Worm (Caenorhabditis elegans) whole organism, L4 larva: ENCODE data around the gene srm-2.

Source experiments
- D1046.2 ChIP-seq: fragments of 200-800 bp; sonication (Bioruptor generic); IDR thresholded peaks from 2 replicates; pipeline ENCODE4 v1.3.6; 2022; ENCODE audit warnings: missing genetic modification characterization, missing compliant biosample characterization
- F44E2.7 ChIP-seq: fragments of 200-800 bp; sonication (Bioruptor generic); IDR thresholded peaks from 2 replicates; pipeline ENCODE4 v2.1.2; 2022; ENCODE audit warnings: missing genetic modification characterization, missing compliant biosample characterization
- F49E8.2 ChIP-seq: sonication (generic microtip); optimal IDR thresholded peaks from 2 replicates; lab custom pipeline; 2016; ENCODE audit warnings: missing compliant biosample characterization, mild to moderate bottlenecking, missing genetic modification characterization, borderline replicate concordance
- T20F7.1 ChIP-seq: fragments of 200-800 bp; sonication (Bioruptor generic); optimal IDR thresholded peaks from 2 replicates; lab custom pipeline; 2018; ENCODE audit warnings: mild to moderate bottlenecking, missing genetic modification characterization, missing compliant biosample characterization
- Y5F2A.4 ChIP-seq: fragments of 200-800 bp; sonication (Bioruptor generic); optimal IDR thresholded peaks from 2 replicates; lab custom pipeline; 2018; ENCODE audit warnings: mild to moderate bottlenecking, missing genetic modification characterization, missing compliant biosample characterization
- aha-1 ChIP-seq: fragments of 150-350 bp; peaks from one replicate; lab custom pipeline; 2014; ENCODE audit warnings: missing biosample characterization, missing genetic modification characterization
- arid-1 ChIP-seq: fragments of 200-800 bp; sonication (Bioruptor generic); conservative IDR thresholded peaks from 2 replicates; pipeline ENCODE4 v1.3.6; 2022; ENCODE audit warnings: missing genetic modification reagents, missing genetic modification characterization, missing compliant biosample characterization
- attf-4 ChIP-seq: sonication (generic microtip); optimal IDR thresholded peaks from 3 replicates; lab custom pipeline; 2017; ENCODE audit warnings: missing biosample characterization, missing genetic modification characterization
- ceh-44 ChIP-seq: fragments of 200-800 bp; sonication (Bioruptor generic); IDR thresholded peaks from 2 replicates; pipeline ENCODE4 v1.3.6; 2022; ENCODE audit warnings: missing genetic modification reagents, missing genetic modification characterization, missing compliant biosample characterization
- ceh-82 ChIP-seq: sonication (generic microtip); optimal IDR thresholded peaks from 2 replicates; lab custom pipeline; 2017; ENCODE audit warnings: missing biosample characterization, missing genetic modification characterization
- ces-1 ChIP-seq: fragments of 150-350 bp; sonication (generic microtip); optimal IDR thresholded peaks from 4 replicates; lab custom pipeline; 2014; ENCODE audit warnings: missing biosample characterization, missing genetic modification reagents, missing genetic modification characterization
- ctbp-1 ChIP-seq: fragments of 200-800 bp; sonication (Bioruptor generic); IDR thresholded peaks from 2 replicates; pipeline ENCODE4 v1.3.6; 2022; ENCODE audit warnings: missing genetic modification reagents, missing genetic modification characterization, missing compliant biosample characterization
- daf-19 ChIP-seq: fragments of 200-800 bp; sonication (Bioruptor generic); conservative IDR thresholded peaks from 2 replicates; pipeline ENCODE4 v1.3.6; 2022; ENCODE audit warnings: missing genetic modification characterization, missing compliant biosample characterization
- dpl-1 ChIP-seq: fragments of 150-350 bp; optimal IDR thresholded peaks from 2 replicates; lab custom pipeline; 2014; ENCODE audit warnings: missing biosample characterization, missing genetic modification reagents, missing genetic modification characterization
- duxl-1 ChIP-seq: sonication (generic microtip); optimal IDR thresholded peaks from 2 replicates; lab custom pipeline; 2016; ENCODE audit warnings: mild to moderate bottlenecking, missing genetic modification characterization, moderate library complexity, missing compliant biosample characterization; ENCODE audit not compliant: poor library complexity
- egl-43 ChIP-seq: fragments of 200-800 bp; sonication (Bioruptor generic); IDR thresholded peaks from 2 replicates; pipeline ENCODE4 v1.3.6; 2022; ENCODE audit warnings: missing genetic modification reagents, missing genetic modification characterization, missing compliant biosample characterization
- hlh-30 ChIP-seq: sonication (generic microtip); optimal IDR thresholded peaks from 2 replicates; lab custom pipeline; 2017; ENCODE audit warnings: antibody characterized with exemption, mild to moderate bottlenecking, missing genetic modification characterization, missing compliant biosample characterization; ENCODE audit not compliant: insufficient read depth
- jun-1 ChIP-seq: fragments of 150-350 bp; optimal IDR thresholded peaks from 2 replicates; lab custom pipeline; 2014; ENCODE audit warnings: missing biosample characterization, missing genetic modification reagents, missing genetic modification characterization
- lin-13 ChIP-seq: fragments of 150-350 bp; optimal IDR thresholded peaks from 2 replicates; lab custom pipeline; 2014; ENCODE audit warnings: missing biosample characterization, missing genetic modification reagents, missing genetic modification characterization
- lin-29 ChIP-seq: fragments of 200-800 bp; sonication (Bioruptor generic); IDR thresholded peaks from 2 replicates; pipeline ENCODE4 v1.3.6; 2022; ENCODE audit warnings: missing genetic modification reagents, missing genetic modification characterization, missing compliant biosample characterization
- lin-38 ChIP-seq: fragments of 200-800 bp; sonication (Bioruptor generic); IDR thresholded peaks from 2 replicates; pipeline ENCODE4 v1.3.6; 2022; ENCODE audit warnings: missing genetic modification reagents, missing genetic modification characterization, missing compliant biosample characterization
- mes-2 ChIP-seq: sonication (generic microtip); optimal IDR thresholded peaks from 2 replicates; lab custom pipeline; 2016; ENCODE audit warnings: missing genotype, mild to moderate bottlenecking, missing genetic modification characterization, missing compliant biosample characterization; ENCODE audit not compliant: poor library complexity, severe bottlenecking
- mxl-2 ChIP-seq: fragments of 200-800 bp; sonication (Bioruptor generic); conservative IDR thresholded peaks from 2 replicates; pipeline ENCODE4 v1.3.6; 2022; ENCODE audit warnings: missing genetic modification reagents, missing genetic modification characterization, missing compliant biosample characterization
- nhr-102 ChIP-seq: sonication (generic microtip); optimal IDR thresholded peaks from 2 replicates; lab custom pipeline; 2016; ENCODE audit warnings: mild to moderate bottlenecking, missing genetic modification characterization, moderate library complexity, missing compliant biosample characterization
- nhr-11 ChIP-seq: fragments of 150-350 bp; optimal IDR thresholded peaks from 2 replicates; lab custom pipeline; 2014; ENCODE audit warnings: missing biosample characterization, missing genetic modification characterization
- nhr-28 ChIP-seq: fragments of 150-350 bp; optimal IDR thresholded peaks from 2 replicates; lab custom pipeline; 2014; ENCODE audit warnings: missing biosample characterization, missing genetic modification characterization
- saeg-2 ChIP-seq: fragments of 200-800 bp; sonication (Bioruptor generic); IDR thresholded peaks from 2 replicates; pipeline ENCODE4 v1.3.6; 2022; ENCODE audit warnings: missing genetic modification reagents, missing genetic modification characterization, missing compliant biosample characterization
- sdz-12 ChIP-seq: fragments of 200-800 bp; sonication (Bioruptor generic); optimal IDR thresholded peaks from 2 replicates; lab custom pipeline; 2018; ENCODE audit warnings: mild to moderate bottlenecking, missing genetic modification characterization, missing compliant biosample characterization
- set-16 ChIP-seq: fragments of 200-800 bp; sonication (Bioruptor generic); IDR thresholded peaks from 2 replicates; pipeline ENCODE4 v1.3.6; 2022; ENCODE audit warnings: missing genetic modification reagents, missing genetic modification characterization, missing compliant biosample characterization
- spr-3 ChIP-seq: fragments of 200-800 bp; sonication (Bioruptor generic); optimal IDR thresholded peaks from 2 replicates; lab custom pipeline; 2018; ENCODE audit warnings: mild to moderate bottlenecking, missing genetic modification characterization, missing compliant biosample characterization
- tag-97 ChIP-seq: fragments of 200-800 bp; sonication (Bioruptor generic); IDR thresholded peaks from 2 replicates; pipeline ENCODE4 v1.3.6; 2022; ENCODE audit warnings: missing genetic modification characterization, missing compliant biosample characterization
- unc-62 ChIP-seq, 3 experiments: fragments of 150-350 bp in 1 of 3; sonication (generic microtip); optimal IDR thresholded peaks in 2 of 3; peaks in 1 of 3; 1 replicate in 1 of 3; 2 replicates in 2 of 3; lab custom pipeline; 2014 to 2017; ENCODE audit warnings: missing biosample characterization in 3 of 3, missing genetic modification characterization in 3 of 3, missing genetic modification reagents in 3 of 3, missing genotype in 1 of 3

Gene srm-2

DNA sequence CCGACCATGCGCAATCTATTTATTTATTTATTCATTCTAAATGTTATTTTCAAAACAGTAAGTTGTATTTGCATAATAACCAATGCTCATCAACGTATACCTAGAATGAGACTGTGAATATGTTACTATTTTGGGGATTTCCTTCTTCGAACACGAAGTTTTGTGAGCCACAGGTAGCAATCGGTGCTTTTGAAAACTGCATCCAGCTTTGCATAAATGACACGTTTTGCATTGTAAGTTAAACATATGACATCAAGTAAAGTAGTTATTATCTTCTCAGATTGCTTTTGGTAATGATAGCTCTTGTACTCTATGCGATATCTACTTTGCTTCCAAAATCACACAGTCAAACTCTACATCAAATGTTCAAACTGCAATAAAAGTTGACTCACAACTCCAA is 26.0 kb upstream of the srm-2 start, which contains the start of gene E03H12.4:
TSS of gene E03H12.4 (plus strand) at position 120 of the 400 bp plus-strand sequence.
- peak in 1 of 2 experiments; percentile 96 for TF ChIP-seq unc-62 (GFP tag; optimal IDR thresholded peaks at IDR 0.05 in 1 of 2; lab: Kevin White, UChicago)
- TF ChIP-seq unc-62 (tag; optimal IDR thresholded peaks at IDR 0.05; lab: Kevin White, UChicago) = no peak
- no peak for TF ChIP-seq aha-1 (tag; lab: Kevin White, UChicago)
- no peak for TF ChIP-seq daf-19 (GFP tag; lab: Robert Waterston, UW)
- no peak for TF ChIP-seq lin-29 (GFP tag; lab: Robert Waterston, UW)
- TF ChIP-seq tag-97 (GFP tag; lab: Robert Waterston, UW) = no peak
- TF ChIP-seq nhr-102 (tag; lab: Kevin White, UChicago) = no peak

DNA sequence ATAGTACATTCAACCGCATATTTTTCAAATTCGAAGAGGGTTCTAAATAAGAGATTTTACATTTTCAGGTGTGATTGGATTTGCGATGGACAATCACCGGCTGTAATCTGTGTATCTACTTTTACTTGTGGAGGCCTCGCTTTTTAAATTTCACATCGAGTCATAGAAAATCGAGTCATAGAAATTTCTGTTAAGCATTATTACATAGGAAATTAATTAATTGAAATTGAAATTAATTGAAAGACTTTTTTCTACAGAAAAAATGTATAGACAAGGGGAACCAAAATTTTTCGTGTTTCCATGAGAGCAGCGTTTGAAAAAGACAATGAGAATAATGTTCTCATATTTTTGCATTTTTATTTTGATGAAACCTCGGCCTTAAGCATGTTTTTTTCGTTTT is 24.7 kb upstream of the srm-2 start, which contains the start of gene clec-176:
TSS of gene clec-176 (plus strand) at position 301 of the 400 bp plus-strand sequence.
- no peak for TF ChIP-seq ctbp-1 (GFP tag; lab: Robert Waterston, UW)
- TF ChIP-seq lin-29 (GFP tag; lab: Robert Waterston, UW) = no peak
- no peak for TF ChIP-seq egl-43 (GFP tag; lab: Robert Waterston, UW)
- no peak for TF ChIP-seq tag-97 (GFP tag; lab: Robert Waterston, UW)
- no peak for TF ChIP-seq mxl-2
- TF ChIP-seq T20F7.1 (GFP tag; lab: Kevin White, UChicago) = no peak
- no peak for TF ChIP-seq Y5F2A.4 (GFP tag; lab: Kevin White, UChicago)
- TF ChIP-seq F44E2.7 (GFP tag; lab: Robert Waterston, UW) = no peak
- TF ChIP-seq nhr-11 (tag; lab: Kevin White, UChicago) = no peak
- TF ChIP-seq D1046.2 (GFP tag; lab: Robert Waterston, UW) = no peak
- TF ChIP-seq jun-1 (tag; lab: Kevin White, UChicago) = no peak
- TF ChIP-seq ceh-44 = no peak
- TF ChIP-seq sdz-12 (GFP tag; lab: Kevin White, UChicago) = no peak
- TF ChIP-seq lin-38 = no peak
- TF ChIP-seq arid-1 (GFP tag; lab: Robert Waterston, UW) = no peak
- TF ChIP-seq mes-2 (tag; lab: Kevin White, UChicago) = no peak
- no peak for TF ChIP-seq dpl-1 (GFP tag; lab: Kevin White, UChicago)
- no peak for TF ChIP-seq nhr-28 (tag; lab: Kevin White, UChicago)
- no peak for TF ChIP-seq lin-13 (GFP tag; lab: Kevin White, UChicago)
- no peak for TF ChIP-seq hlh-30 (tag; lab: Kevin White, UChicago)

DNA sequence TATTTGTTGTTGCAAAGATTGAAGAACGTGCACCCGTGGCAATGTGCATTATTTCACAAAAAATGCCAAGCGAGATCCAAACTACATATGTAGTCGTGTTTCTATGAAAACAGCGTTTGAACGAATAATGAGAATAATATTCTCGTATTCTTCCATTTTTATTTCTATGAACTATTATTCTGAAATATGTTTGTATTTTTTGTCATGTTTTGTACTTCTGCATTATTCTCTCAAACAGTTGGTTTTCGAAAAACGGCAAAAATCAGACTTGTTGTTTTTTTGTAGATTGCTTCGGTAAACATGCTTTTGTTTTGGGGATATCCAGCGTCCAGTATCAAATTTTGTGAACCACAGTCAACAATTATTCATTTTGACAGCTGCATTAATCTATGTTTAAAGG is 22.2 kb upstream of the srm-2 start, which contains the start of gene clec-177:
TSS of gene clec-177 (plus strand) at position 301 of the 400 bp plus-strand sequence.
- TF ChIP-seq duxl-1 (tag; lab: Kevin White, UChicago) (no peak), ceh-82 (tag; lab: Kevin White, UChicago) (no peak), F49E8.2 (tag; lab: Kevin White, UChicago) (no peak), ces-1 (no peak), spr-3 (GFP tag; lab: Kevin White, UChicago) (no peak)

DNA sequence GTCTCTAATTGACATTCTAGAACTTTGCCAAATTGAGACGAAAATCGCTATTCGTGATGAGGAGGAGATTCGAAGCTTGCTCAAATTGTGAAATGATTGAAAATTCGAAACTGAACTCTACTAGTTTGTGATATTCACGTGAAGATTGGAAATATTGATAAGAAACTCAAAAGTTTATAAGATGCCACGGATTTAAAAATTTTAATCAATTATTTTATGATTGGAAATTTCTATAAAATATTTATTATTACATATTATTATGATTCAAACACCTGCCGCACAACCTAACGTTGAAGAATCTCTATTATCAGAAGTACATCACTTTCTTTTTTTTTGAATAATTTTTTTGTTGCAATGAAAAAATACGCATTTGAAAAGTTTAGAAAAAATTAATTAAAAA is 19.9 kb upstream of the srm-2 start, which contains the start of gene E03H12.7:
TSS of gene E03H12.7 (minus strand) at position 101 of the 400 bp plus-strand sequence.
- no peak for TF ChIP-seq saeg-2 (GFP tag; lab: Robert Waterston, UW)
- no peak for TF ChIP-seq attf-4 (tag; lab: Kevin White, UChicago)
- no peak for TF ChIP-seq set-16 (GFP tag; lab: Robert Waterston, UW)

DNA sequence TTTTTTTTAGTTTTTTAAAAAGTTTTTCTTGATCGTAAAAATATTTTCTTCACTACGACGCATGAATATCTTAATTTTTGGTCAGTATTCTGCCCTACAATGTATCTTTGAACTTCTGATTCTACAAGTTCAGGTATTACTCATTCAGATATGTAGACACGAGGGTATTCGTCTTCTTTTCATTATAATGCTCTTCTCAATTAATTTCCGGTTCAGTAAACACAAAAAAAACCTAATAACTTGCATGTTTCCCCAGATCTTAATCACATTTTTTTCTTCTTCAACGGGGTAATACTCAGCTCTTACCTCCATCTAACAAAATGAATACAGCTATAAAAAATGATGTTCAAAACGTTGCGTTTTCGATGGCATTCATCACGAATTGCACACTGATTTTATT is 16.4 kb upstream of the srm-2 start, which contains the start of gene str-162:
TSS of gene str-162 (plus strand) at position 301 of the 400 bp plus-strand sequence.
- TF ChIP-seq saeg-2 (GFP tag; lab: Robert Waterston, UW) = no peak
- TF ChIP-seq unc-62 (GFP tag; optimal IDR thresholded peaks at IDR 0.05 in 1 of 2; lab: Kevin White, UChicago) = peak in 1 of 2 experiments; percentile 13
- TF ChIP-seq unc-62 (tag; optimal IDR thresholded peaks at IDR 0.05; lab: Kevin White, UChicago) = no peak
